Worm (Caenorhabditis elegans): ENCODE measurements around the gene del-2.

Gene del-2

ce11 chrIV:9676535-9676934 lies 34.7 kb upstream of the del-2 start:
- TF ChIP-seq elt-2 (tag; optimal IDR thresholded peaks at IDR 0.05) (peak; percentile 34), syd-9 (tag; optimal IDR thresholded peaks at IDR 0.05) (no peak)

ce11 chrIV:9675572-9675971 lies 33.7 kb upstream of the del-2 start, which contains the start of gene nhr-34:
TSS of gene nhr-34 (minus strand) at chrIV:9675672.
- TF ChIP-seq gmeb-2 (tag; optimal IDR thresholded peaks at IDR 0.05) (no peak), hlh-13 (GFP tag; optimal IDR thresholded peaks at IDR 0.05) (no peak), ama-1 (optimal IDR thresholded peaks at IDR 0.05) (no peak), lin-11 (tag; optimal IDR thresholded peaks at IDR 0.05) (no peak), K02D7.2 (tag; optimal IDR thresholded peaks at IDR 0.05) (no peak), che-1 (tag; optimal IDR thresholded peaks at IDR 0.05) (no peak), sox-2 (GFP tag; IDR thresholded peaks at IDR 0.05) (no peak), unc-42 (tag; optimal IDR thresholded peaks at IDR 0.05) (peak; percentile 14), ceh-48 (tag; optimal IDR thresholded peaks at IDR 0.05) (no peak)

ce11 chrIV:9673683-9674336 lies 32.0 kb upstream of the del-2 start:
- TF ChIP-seq lin-11 (tag; optimal IDR thresholded peaks at IDR 0.05), result no peak
- no peak for TF ChIP-seq sox-4 (tag; optimal IDR thresholded peaks at IDR 0.05)
- TF ChIP-seq ets-4 (tag; optimal IDR thresholded peaks at IDR 0.05), result no peak
- no peak for TF ChIP-seq ceh-34 (tag; optimal IDR thresholded peaks at IDR 0.05)

ce11 chrIV:9673206-9673605 lies 31.4 kb upstream of the del-2 start:
- TF ChIP-seq sdc-2 (tag; optimal IDR thresholded peaks at IDR 0.05) (no peak), unc-3 (GFP tag; conservative IDR thresholded peaks at IDR 0.05) (no peak), unc-3 (tag; optimal IDR thresholded peaks at IDR 0.05) (no peak), zip-5 (tag; optimal IDR thresholded peaks at IDR 0.05) (no peak), gmeb-2 (tag; optimal IDR thresholded peaks at IDR 0.05) (no peak), pros-1 (tag; optimal IDR thresholded peaks at IDR 0.05) (no peak), fkh-10 (GFP tag; optimal IDR thresholded peaks at IDR 0.05) (no peak), hlh-30 (tag; optimal IDR thresholded peaks at IDR 0.05; ENCODE audit: insufficient read depth) (no peak), dve-1 (tag; optimal IDR thresholded peaks at IDR 0.05) (no peak), ama-1 (optimal IDR thresholded peaks at IDR 0.05) (no peak), ahr-1 (tag; optimal IDR thresholded peaks at IDR 0.05) (no peak), pag-3 (tag; optimal IDR thresholded peaks at IDR 0.05; ENCODE audit: borderline replicate concordance) (no peak), ceh-2 (tag; optimal IDR thresholded peaks at IDR 0.05) (no peak), unc-42 (tag; optimal IDR thresholded peaks at IDR 0.05) (no peak), ceh-22 (tag; optimal IDR thresholded peaks at IDR 0.05) (no peak), T23F11.4 (GFP tag; optimal IDR thresholded peaks at IDR 0.05) (no peak)

- TF ChIP-seq hlh-30 (tag; optimal IDR thresholded peaks at IDR 0.05; ENCODE audit: insufficient read depth) (peak; percentile 30), sdc-2 (tag; optimal IDR thresholded peaks at IDR 0.05) (no peak), che-1 (tag; optimal IDR thresholded peaks at IDR 0.05) (no peak)
Observed at ce11 chrIV:9672434-9672833, 30.6 kb upstream of the del-2 start.

ce11 chrIV:9671001-9671652 lies 29.3 kb upstream of the del-2 start:
- TF ChIP-seq T23F11.4 (GFP tag; optimal IDR thresholded peaks at IDR 0.05), result no peak
- no peak for TF ChIP-seq ceh-19 (GFP tag; optimal IDR thresholded peaks at IDR 0.05)
- TF ChIP-seq hlh-30 (tag; optimal IDR thresholded peaks at IDR 0.05; ENCODE audit: insufficient read depth), result peak; percentile 48
- TF ChIP-seq F13H6.1 (tag; optimal IDR thresholded peaks at IDR 0.05), result peak; percentile 30
- TF ChIP-seq ceh-18 (tag; optimal IDR thresholded peaks at IDR 0.05), result peak; percentile 14
- TF ChIP-seq ceh-34 (tag; optimal IDR thresholded peaks at IDR 0.05), result peak; percentile 18
- TF ChIP-seq dve-1 (tag; optimal IDR thresholded peaks at IDR 0.05), result no peak
- peak; percentile 10 for TF ChIP-seq pqm-1 (tag; optimal IDR thresholded peaks at IDR 0.05)
- no peak for TF ChIP-seq nhr-11 (tag; optimal IDR thresholded peaks at IDR 0.05)
- TF ChIP-seq ceh-22 (tag; optimal IDR thresholded peaks at IDR 0.05), result no peak
